Fruit fly (Drosophila melanogaster) whole organism, embryonic: ENCODE data around the gene Reg-2.

Experiments
- Ada2b ChIP-seq: fragments of 200-800 bp; sonication (Bioruptor generic); IDR thresholded peaks from 2 replicates; pipeline ENCODE4 v1.3.6; 2022; ENCODE audit warnings: missing biosample characterization, missing genetic modification characterization
- Atf3 ChIP-seq: fragments of 200-800 bp; sonication (Bioruptor generic); optimal IDR thresholded peaks from 3 replicates; lab custom pipeline; 2016; ENCODE audit warnings: missing biosample characterization, missing genetic modification characterization
- CG10267 ChIP-seq: fragments of 200-800 bp; sonication (Bioruptor generic); optimal IDR thresholded peaks from 2 replicates; lab custom pipeline; 2018; ENCODE audit warnings: missing biosample characterization, mild to moderate bottlenecking, missing genetic modification characterization, moderate library complexity
- CG10654 ChIP-seq: fragments of 200-800 bp; sonication (Bioruptor generic); optimal IDR thresholded peaks from 2 replicates; lab custom pipeline; 2016; ENCODE audit warnings: missing biosample characterization, missing genetic modification characterization
- CG11247 ChIP-seq: fragments of 200-800 bp; sonication (Bioruptor generic); IDR thresholded peaks from 2 replicates; pipeline ENCODE4 v1.3.6; 2022; ENCODE audit warnings: missing biosample characterization, missing genetic modification characterization
- CG11398 ChIP-seq: fragments of 200-800 bp; sonication (Bioruptor generic); optimal IDR thresholded peaks from 2 replicates; lab custom pipeline; 2016; ENCODE audit warnings: missing biosample characterization, missing genetic modification characterization
- CG12769 ChIP-seq: fragments of 200-800 bp; sonication (Bioruptor generic); optimal IDR thresholded peaks from 2 replicates; lab custom pipeline; 2019; ENCODE audit warnings: missing biosample characterization, mild to moderate bottlenecking, missing genetic modification characterization, moderate library complexity
- CG13894 ChIP-seq: fragments of 200-800 bp; sonication (Bioruptor generic); optimal IDR thresholded peaks from 3 replicates; lab custom pipeline; 2018; ENCODE audit warnings: missing biosample characterization, mild to moderate bottlenecking, missing genetic modification characterization, moderate library complexity
- CG15696 ChIP-seq: fragments of 200-800 bp; sonication (Bioruptor generic); optimal IDR thresholded peaks from 2 replicates; lab custom pipeline; 2019; ENCODE audit warnings: missing biosample characterization, mild to moderate bottlenecking, missing genetic modification characterization, moderate library complexity
- CG18619 ChIP-seq: fragments of 200-800 bp; sonication (Bioruptor generic); optimal IDR thresholded peaks from 3 replicates; lab custom pipeline; 2017; ENCODE audit warnings: missing biosample characterization, mild to moderate bottlenecking, missing genetic modification characterization
- CG33213 ChIP-seq: fragments of 200-800 bp; sonication (Bioruptor generic); optimal IDR thresholded peaks from 3 replicates; lab custom pipeline; 2016; ENCODE audit warnings: missing biosample characterization, missing genetic modification characterization
- CG3995 ChIP-seq: fragments of 200-800 bp; sonication (Bioruptor generic); optimal IDR thresholded peaks from 3 replicates; lab custom pipeline; 2016; ENCODE audit warnings: missing biosample characterization, missing genetic modification characterization
- CG6272 ChIP-seq: fragments of 200-800 bp; sonication (Bioruptor generic); IDR thresholded peaks from 2 replicates; pipeline ENCODE4 v1.3.6; 2022; ENCODE audit warnings: missing biosample characterization, missing genetic modification characterization
- CG6689 ChIP-seq: fragments of 200-800 bp; sonication (Bioruptor generic); IDR thresholded peaks from 2 replicates; pipeline ENCODE4 v1.3.6; 2022; ENCODE audit warnings: missing biosample characterization, missing genetic modification characterization
- CG7786 ChIP-seq: fragments of 200-800 bp; sonication (Bioruptor generic); optimal IDR thresholded peaks from 2 replicates; lab custom pipeline; 2016; ENCODE audit warnings: missing biosample characterization, missing genetic modification characterization
- CG8478 ChIP-seq: fragments of >200 bp; optimal IDR thresholded peaks from 2 replicates; lab custom pipeline; 2018
- CG9215 ChIP-seq: fragments of 200-800 bp; sonication (Bioruptor generic); IDR thresholded peaks from 2 replicates; pipeline ENCODE4 v1.3.6; 2022; ENCODE audit warnings: missing biosample characterization, missing genetic modification characterization
- Camta ChIP-seq: fragments of 200-800 bp; sonication (Bioruptor generic); optimal IDR thresholded peaks from 2 replicates; lab custom pipeline; 2016; ENCODE audit warnings: missing biosample characterization, missing genetic modification characterization
- CrebB ChIP-seq: fragments of 200-800 bp; sonication (Bioruptor generic); optimal IDR thresholded peaks from 3 replicates; lab custom pipeline; 2018; ENCODE audit warnings: missing biosample characterization, mild to moderate bottlenecking, missing genetic modification characterization
- Gsc ChIP-seq: fragments of 200-800 bp; sonication (Bioruptor generic); IDR thresholded peaks from 2 replicates; pipeline ENCODE4 v1.3.6; 2022; ENCODE audit warnings: missing biosample characterization, missing genetic modification characterization
- Hmr ChIP-seq: fragments of 200-800 bp; sonication (Bioruptor generic); optimal IDR thresholded peaks from 3 replicates; lab custom pipeline; 2017; ENCODE audit warnings: mild to moderate bottlenecking, missing biosample characterization, missing genetic modification reagents, missing genetic modification characterization
- Mrtf ChIP-seq: fragments of 200-800 bp; sonication (Bioruptor generic); IDR thresholded peaks from 3 replicates; pipeline ENCODE4 v1.3.6; 2022; ENCODE audit warnings: missing biosample characterization, missing genetic modification characterization
- NfI ChIP-seq: fragments of 200-800 bp; sonication (Bioruptor generic); optimal IDR thresholded peaks from 3 replicates; lab custom pipeline; 2018; ENCODE audit warnings: missing biosample characterization, mild to moderate bottlenecking, missing genetic modification characterization, moderate library complexity
- Tbp ChIP-seq: fragments of >200 bp; optimal IDR thresholded peaks from 2 replicates; lab custom pipeline; 2018; ENCODE audit warnings: missing biosample characterization, missing genetic modification characterization
- YL-1 ChIP-seq: fragments of 200-800 bp; sonication (Bioruptor generic); optimal IDR thresholded peaks from 3 replicates; lab custom pipeline; 2017; ENCODE audit warnings: missing biosample characterization, mild to moderate bottlenecking, missing genetic modification characterization
- amos ChIP-seq: fragments of 200-800 bp; sonication (Bioruptor generic); IDR thresholded peaks from 2 replicates; pipeline ENCODE4 v1.3.6; 2022; ENCODE audit warnings: missing biosample characterization, missing genetic modification characterization; ENCODE audit not compliant: partially characterized antibody
- cad ChIP-seq: fragments of >200 bp; optimal IDR thresholded peaks from 2 replicates; lab custom pipeline; 2017; ENCODE audit warnings: missing biosample characterization, missing genetic modification characterization
- cato ChIP-seq: fragments of 200-800 bp; sonication (Bioruptor generic); optimal IDR thresholded peaks from 2 replicates; lab custom pipeline; 2016; ENCODE audit warnings: missing biosample characterization, missing genetic modification characterization, borderline replicate concordance
- cg ChIP-seq: fragments of 200-800 bp; sonication (Bioruptor generic); optimal IDR thresholded peaks from 3 replicates; lab custom pipeline; 2019; ENCODE audit warnings: missing biosample characterization, mild to moderate bottlenecking, missing genetic modification characterization, moderate library complexity
- crol ChIP-seq: fragments of 200-800 bp; sonication (Bioruptor generic); IDR thresholded peaks from 2 replicates; pipeline ENCODE4 v1.3.6; 2022; ENCODE audit warnings: missing biosample characterization, missing genetic modification characterization
- cwo ChIP-seq: fragments of 200-800 bp; sonication (Bioruptor generic); optimal IDR thresholded peaks from 3 replicates; lab custom pipeline; 2017; ENCODE audit warnings: missing biosample characterization, missing genetic modification characterization, mild to moderate bottlenecking, moderate library complexity, missing genetic modification reagents
- dan ChIP-seq: fragments of 200-800 bp; sonication (Bioruptor generic); IDR thresholded peaks from 2 replicates; pipeline ENCODE4 v1.3.6; 2022; ENCODE audit warnings: missing biosample characterization, missing genetic modification characterization
- dimm ChIP-seq: fragments of 200-800 bp; sonication (Bioruptor generic); IDR thresholded peaks from 2 replicates; pipeline ENCODE4 v1.3.6; 2022; ENCODE audit warnings: missing biosample characterization, missing genetic modification characterization
- dmrt99B ChIP-seq: fragments of 200-800 bp; sonication (Bioruptor generic); optimal IDR thresholded peaks from 2 replicates; lab custom pipeline; 2018; ENCODE audit warnings: missing biosample characterization, mild to moderate bottlenecking, missing genetic modification characterization, moderate library complexity
- fd3F ChIP-seq: fragments of 200-800 bp; sonication (Bioruptor generic); optimal IDR thresholded peaks from 2 replicates; lab custom pipeline; 2018; ENCODE audit warnings: missing biosample characterization, mild to moderate bottlenecking, missing genetic modification characterization, moderate library complexity
- fu2 ChIP-seq: fragments of 200-800 bp; sonication (Bioruptor generic); optimal IDR thresholded peaks from 2 replicates; lab custom pipeline; 2016; ENCODE audit warnings: missing biosample characterization, missing genetic modification characterization
- gcm ChIP-seq: fragments of 200-800 bp; sonication (Bioruptor generic); optimal IDR thresholded peaks from 2 replicates; lab custom pipeline; 2019; ENCODE audit warnings: missing biosample characterization, mild to moderate bottlenecking, missing genetic modification characterization, moderate library complexity
- grau ChIP-seq: fragments of 200-800 bp; optimal IDR thresholded peaks from 3 replicates; lab custom pipeline; 2019; ENCODE audit warnings: missing biosample characterization, mild to moderate bottlenecking, missing genetic modification characterization, moderate library complexity
- gro ChIP-seq: fragments of 200-800 bp; sonication (Bioruptor generic); optimal IDR thresholded peaks from 2 replicates; lab custom pipeline; 2016; ENCODE audit warnings: missing biosample characterization, missing genetic modification characterization
- gsb ChIP-seq: fragments of 200-800 bp; sonication (Bioruptor generic); IDR thresholded peaks from 2 replicates; pipeline ENCODE4 v1.3.6; 2022; ENCODE audit warnings: missing biosample characterization, missing genetic modification characterization
- hkb ChIP-seq, 2 experiments: fragments of 200-800 bp in 1 of 2; fragments of >200 bp in 1 of 2; sonication (Bioruptor generic) in 1 of 2; IDR thresholded peaks in 1 of 2; optimal IDR thresholded peaks in 1 of 2; 2 replicates each; pipeline versions ENCODE4 v1.3.6 to Lab custom; 2017 to 2022; ENCODE audit warnings: missing biosample characterization in 1 of 2, missing genetic modification characterization in 1 of 2
- kah ChIP-seq: fragments of 200-800 bp; sonication (Bioruptor generic); optimal IDR thresholded peaks from 2 replicates; lab custom pipeline; 2018; ENCODE audit warnings: missing biosample characterization, mild to moderate bottlenecking, missing genetic modification characterization
- lbe ChIP-seq: fragments of 200-800 bp; sonication (Bioruptor generic); optimal IDR thresholded peaks from 2 replicates; lab custom pipeline; 2016; ENCODE audit warnings: missing biosample characterization, mild to moderate bottlenecking, missing genetic modification characterization
- pita ChIP-seq: fragments of 200-800 bp; sonication (Bioruptor generic); optimal IDR thresholded peaks from 2 replicates; lab custom pipeline; 2017; ENCODE audit warnings: missing biosample characterization, mild to moderate bottlenecking, missing genetic modification characterization
- pros ChIP-seq: fragments of 200-800 bp; sonication (Bioruptor generic); optimal IDR thresholded peaks from 3 replicates; lab custom pipeline; 2019; ENCODE audit warnings: missing biosample characterization, mild to moderate bottlenecking, missing genetic modification characterization, moderate library complexity
- pum ChIP-seq: fragments of 200-800 bp; sonication (Bioruptor generic); optimal IDR thresholded peaks from 2 replicates; lab custom pipeline; 2016; ENCODE audit warnings: missing biosample characterization, missing genetic modification characterization
- row ChIP-seq: fragments of 200-800 bp; sonication (Bioruptor generic); IDR thresholded peaks from 3 replicates; pipeline ENCODE4 v1.3.6; 2022; ENCODE audit warnings: missing biosample characterization, missing genetic modification characterization
- sens-2 ChIP-seq: fragments of 200-800 bp; sonication (Bioruptor generic); IDR thresholded peaks from 2 replicates; pipeline ENCODE4 v1.3.6; 2022; ENCODE audit warnings: missing biosample characterization, missing genetic modification characterization
- sisA ChIP-seq: fragments of 200-800 bp; sonication (Bioruptor generic); IDR thresholded peaks from 2 replicates; pipeline ENCODE4 v1.3.6; 2022; ENCODE audit warnings: missing biosample characterization, missing genetic modification characterization
- ssp ChIP-seq: fragments of 200-800 bp; sonication (Bioruptor generic); IDR thresholded peaks from 2 replicates; pipeline ENCODE4 v1.3.6; 2022; ENCODE audit warnings: missing biosample characterization, missing genetic modification characterization

Gene Reg-2

dm6 chr3L:644111-644718 lies 37.8 kb upstream of the Reg-2 start (continued):
- TF ChIP-seq gro (peak; percentile 46), lbe (peak; percentile 71), cwo (GFP tag; lab: Kevin White, UChicago) (peak; percentile 67), Hmr (GFP tag; lab: Kevin White, UChicago) (peak; percentile 63), Tbp (GFP tag; lab: Kevin White, UChicago) (no peak), grau (tag; lab: Kevin White, UChicago) (peak; percentile 82), CG12769 (tag; lab: Kevin White, UChicago) (peak; percentile 89), CG11247 (GFP tag; lab: Robert Waterston, UW) (peak; percentile 82), NfI (GFP tag; lab: Kevin White, UChicago) (peak; percentile 87), dimm (GFP tag; lab: Robert Waterston, UW) (peak; percentile 58), CG33213 (GFP tag; lab: Kevin White, UChicago) (peak; percentile 88), ssp (GFP tag; lab: Robert Waterston, UW) (peak; percentile 75), CG10654 (GFP tag; lab: Kevin White, UChicago) (peak; percentile 83), sens-2 (peak; percentile 85), Mrtf (peak; percentile 81), cg (GFP tag; lab: Kevin White, UChicago) (peak; percentile 62), amos (GFP tag; lab: Robert Waterston, UW) (no peak), CG15696 (peak; percentile 53), CG6689 (GFP tag; lab: Robert Waterston, UW) (peak; percentile 90), CG10267 (peak; percentile 77), CG6272 (GFP tag; lab: Robert Waterston, UW) (peak; percentile 77), gsb (peak; percentile 51), kah (GFP tag; lab: Kevin White, UChicago) (peak; percentile 71), cad (GFP tag; lab: Kevin White, UChicago) (no peak), row (GFP tag; lab: Robert Waterston, UW) (peak; percentile 88), gcm (GFP tag; lab: Kevin White, UChicago) (peak; percentile 84), CG3995 (GFP tag; lab: Kevin White, UChicago) (peak; percentile 21), Ada2b (GFP tag; lab: Robert Waterston, UW) (peak; percentile 89), dan (no peak; the same call in 1 of the 2 replicates), hkb (optimal IDR thresholded peaks at IDR 0.05; lab: Kevin White, UChicago) (no peak), hkb (GFP tag; IDR thresholded peaks at IDR 0.05; lab: Robert Waterston, UW) (peak; percentile 91), CG18619 (GFP tag; lab: Kevin White, UChicago) (peak; percentile 71), CG13894 (tag; lab: Kevin White, UChicago) (no peak), crol (GFP tag; lab: Robert Waterston, UW) (peak; percentile 24; the same call in 1 of the 2 replicates), pita (no peak), YL-1 (GFP tag; lab: Kevin White, UChicago) (peak; percentile 1), CG9215 (peak; percentile 60; the same call in 1 of the 2 replicates), fu2 (peak; percentile 68)

DNA sequence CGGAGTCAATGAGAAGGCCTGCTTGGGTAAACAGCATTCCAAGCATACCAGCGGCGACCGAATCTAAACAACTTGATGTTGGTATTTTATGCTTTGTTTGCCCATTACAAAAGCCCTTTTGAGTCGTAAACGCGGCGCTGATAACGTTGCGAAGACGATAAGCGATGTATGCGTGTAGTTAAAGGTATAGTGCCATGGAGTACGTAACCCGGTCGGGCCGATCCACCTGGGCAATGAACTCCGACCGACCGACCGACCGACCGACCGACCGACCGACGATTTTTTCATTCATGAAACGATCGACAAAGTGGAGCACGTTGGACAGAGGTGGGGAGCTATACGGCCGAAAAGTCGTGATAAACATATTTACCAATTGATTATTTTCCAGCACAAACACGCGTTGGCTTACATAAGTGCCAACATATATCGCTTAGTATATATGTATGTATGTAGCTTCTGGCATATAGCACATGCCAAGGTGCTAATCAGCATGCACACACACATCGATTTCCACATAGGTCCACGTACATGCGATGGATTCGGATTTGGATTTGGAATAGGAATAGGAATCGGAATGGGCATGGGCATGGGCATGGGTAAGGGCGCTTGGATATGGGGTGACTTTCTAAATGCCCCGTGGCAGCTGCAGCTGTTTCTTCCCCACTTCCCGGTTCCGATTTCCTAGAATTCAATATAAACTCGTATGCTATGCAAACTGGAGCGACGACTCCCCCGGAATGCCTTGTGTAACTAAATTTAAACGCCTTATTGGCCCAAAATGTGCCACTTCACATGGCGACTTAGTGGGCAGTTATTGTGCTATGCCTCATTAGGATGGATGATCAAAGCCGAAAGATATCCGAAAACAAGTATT lies 36.7 kb upstream of the Reg-2 start:
- no peak for TF ChIP-seq CG11398 (GFP tag; lab: Kevin White, UChicago)
- no peak for TF ChIP-seq Gsc (GFP tag; lab: Robert Waterston, UW)
- peak; percentile 58 for TF ChIP-seq Camta (GFP tag; lab: Kevin White, UChicago)
- no peak for TF ChIP-seq Atf3 (GFP tag; lab: Kevin White, UChicago)
- TF ChIP-seq sisA (GFP tag; lab: Robert Waterston, UW): no peak
- TF ChIP-seq pros: no peak
- no peak for TF ChIP-seq dmrt99B
- TF ChIP-seq CrebB (tag; lab: Kevin White, UChicago): peak; percentile 70
- TF ChIP-seq fd3F: no peak
- TF ChIP-seq cato: no peak
- TF ChIP-seq fu2: no peak
- no peak for TF ChIP-seq pum
- no peak for TF ChIP-seq CG8478 (lab: Kevin White, UChicago)
- peak; percentile 44 for TF ChIP-seq CG7786 (GFP tag; lab: Kevin White, UChicago)
